Worm (Caenorhabditis elegans): Measurements from ENCODE around the gene str-20.

str-20 gene

DNA sequence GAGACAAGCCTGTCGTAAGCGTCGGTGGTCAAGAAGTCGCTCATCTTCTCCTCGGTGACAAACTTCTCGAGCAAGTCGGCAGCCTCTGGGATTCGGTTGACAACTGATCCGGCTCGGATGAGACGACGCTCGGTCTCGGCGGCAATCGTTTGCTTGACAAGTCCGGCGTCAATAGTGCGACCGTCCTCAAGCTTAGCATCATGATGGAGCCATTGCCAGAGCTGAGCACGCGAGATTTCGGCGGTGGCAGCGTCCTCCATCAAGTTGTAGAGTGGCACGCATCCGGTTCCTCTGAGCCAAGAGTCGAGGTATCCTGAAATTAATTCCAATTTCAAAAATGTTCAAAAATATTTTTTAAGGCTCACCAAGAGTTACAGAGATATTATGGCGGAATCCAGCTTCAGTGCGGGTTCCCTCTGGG, 31.8 kb upstream of the str-20 start:
- peak; percentile 97 for TF ChIP-seq aly-2 (tag; optimal IDR thresholded peaks at IDR 0.05)
- no peak for TF ChIP-seq elt-3 (tag; optimal IDR thresholded peaks at IDR 0.05)
- no peak for TF ChIP-seq mdl-1 (tag; optimal IDR thresholded peaks at IDR 0.05)
- TF ChIP-seq elt-2 (tag; optimal IDR thresholded peaks at IDR 0.05), result peak; percentile 8
- no peak for TF ChIP-seq mep-1 (tag; optimal IDR thresholded peaks at IDR 0.05)
- TF ChIP-seq tbx-2 (tag; optimal IDR thresholded peaks at IDR 0.05), result no peak
- TF ChIP-seq ceh-82 (tag; optimal IDR thresholded peaks at IDR 0.05), result no peak
- no peak for TF ChIP-seq egl-27 (tag; optimal IDR thresholded peaks at IDR 0.05)
- no peak for TF ChIP-seq ceh-90 (tag; optimal IDR thresholded peaks at IDR 0.05)
- TF ChIP-seq fkh-4 (tag; optimal IDR thresholded peaks at IDR 0.05; ENCODE audit: borderline replicate concordance), result no peak
- no peak for TF ChIP-seq lin-15B (tag; optimal IDR thresholded peaks at IDR 0.05)
- TF ChIP-seq blmp-1 (tag; optimal IDR thresholded peaks at IDR 0.05), result no peak
- TF ChIP-seq unc-86 (tag; optimal IDR thresholded peaks at IDR 0.05), result no peak
- no peak for TF ChIP-seq isw-1 (GFP tag; IDR thresholded peaks at IDR 0.05)
- TF ChIP-seq skn-1 (tag; optimal IDR thresholded peaks at IDR 0.05), result no peak
- TF ChIP-seq sox-4 (tag; optimal IDR thresholded peaks at IDR 0.05), result no peak
- no peak for TF ChIP-seq sptf-1 (tag; optimal IDR thresholded peaks at IDR 0.05)
- no peak for TF ChIP-seq nhr-85 (tag)
- TF ChIP-seq lin-13 (GFP tag; optimal IDR thresholded peaks at IDR 0.05), result no peak
- TF ChIP-seq efl-1 (optimal IDR thresholded peaks at IDR 0.05), result no peak
- peak in 1 of 2 experiments; percentile 93 for TF ChIP-seq efl-1 (GFP tag; optimal IDR thresholded peaks at IDR 0.05 in 1 of 2)
- no peak for TF ChIP-seq grh-1 (GFP tag; IDR thresholded peaks at IDR 0.05)
- peak; percentile 60 for TF ChIP-seq ama-1 (optimal IDR thresholded peaks at IDR 0.05)
- TF ChIP-seq zip-4 (GFP tag; optimal IDR thresholded peaks at IDR 0.05), result no peak
- no peak for TF ChIP-seq nhr-84 (tag; optimal IDR thresholded peaks at IDR 0.05)
- peak; percentile 56 for TF ChIP-seq nhr-90 (tag; optimal IDR thresholded peaks at IDR 0.05; ENCODE audit: poor library complexity)
- no peak for TF ChIP-seq lin-39 (tag; optimal IDR thresholded peaks at IDR 0.05)
- TF ChIP-seq nhr-12 (tag; optimal IDR thresholded peaks at IDR 0.05), result no peak
- TF ChIP-seq irx-1 (tag; optimal IDR thresholded peaks at IDR 0.05), result no peak
- no peak for TF ChIP-seq ztf-4 (tag; optimal IDR thresholded peaks at IDR 0.05)
- TF ChIP-seq rnt-1 (tag; optimal IDR thresholded peaks at IDR 0.05), result peak; percentile 9
- TF ChIP-seq nhr-71 (tag; optimal IDR thresholded peaks at IDR 0.05), result no peak
- TF ChIP-seq ceh-8 (GFP tag; optimal IDR thresholded peaks at IDR 0.05), result no peak
- TF ChIP-seq lir-3 (tag; optimal IDR thresholded peaks at IDR 0.05; ENCODE audit: poor library complexity), result peak; percentile 10

DNA sequence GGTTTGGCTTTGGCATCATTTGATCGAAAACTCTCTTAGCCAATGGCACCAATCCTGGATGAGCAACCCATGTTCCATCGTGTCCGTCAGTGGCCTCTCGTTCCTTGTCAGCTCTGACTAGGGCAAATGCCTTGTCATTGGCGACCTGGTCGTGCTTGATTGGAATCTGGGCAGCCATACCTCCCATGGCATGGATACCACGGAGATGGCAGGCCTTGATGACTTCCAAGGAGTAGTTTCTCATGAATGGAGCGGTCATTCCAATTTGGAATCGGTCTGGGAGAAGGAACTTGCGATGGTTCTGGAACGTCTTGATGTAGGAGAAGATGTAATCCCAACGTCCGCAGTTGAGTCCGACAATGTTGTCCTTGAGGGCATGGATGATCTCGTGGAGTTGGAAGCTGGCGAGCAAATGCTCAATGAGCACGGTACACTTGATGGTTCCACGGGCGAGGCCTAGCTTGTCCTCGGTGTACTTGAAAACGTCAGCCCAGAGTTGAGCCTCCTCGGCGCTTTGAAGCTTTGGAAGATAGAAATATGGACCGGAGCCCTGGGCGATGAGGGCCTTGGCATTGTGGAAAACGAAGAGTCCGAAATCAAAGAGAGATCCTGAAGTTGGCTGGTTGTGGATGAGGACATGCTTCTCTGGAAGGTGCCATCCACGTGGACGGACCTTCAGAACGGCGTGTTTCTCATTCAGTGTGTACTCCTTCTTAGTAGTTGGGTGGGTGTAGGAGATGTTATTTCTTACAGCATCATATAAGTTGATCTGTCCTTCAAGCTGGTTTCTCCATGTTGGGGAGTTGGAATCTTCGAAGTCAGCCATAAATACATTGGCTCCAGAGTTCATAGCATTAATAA, 31.1 kb upstream of the str-20 start:
- TF ChIP-seq ama-1 (optimal IDR thresholded peaks at IDR 0.05) (peak; percentile 92), C16A3.4 (tag; optimal IDR thresholded peaks at IDR 0.05) (peak; percentile 32), lsy-2 (tag; optimal IDR thresholded peaks at IDR 0.05) (no peak), aly-2 (tag; optimal IDR thresholded peaks at IDR 0.05) (peak; percentile 34), mef-2 (tag; optimal IDR thresholded peaks at IDR 0.05) (no peak), sup-37 (GFP tag; optimal IDR thresholded peaks at IDR 0.05) (peak; percentile 5), mep-1 (tag; optimal IDR thresholded peaks at IDR 0.05) (no peak), irx-1 (tag; optimal IDR thresholded peaks at IDR 0.05) (no peak), pag-3 (tag; optimal IDR thresholded peaks at IDR 0.05; ENCODE audit: borderline replicate concordance, insufficient read depth) (no peak), C04F5.9 (tag; optimal IDR thresholded peaks at IDR 0.05) (peak; percentile 31), efl-1 (optimal IDR thresholded peaks at IDR 0.05) (no peak), efl-1 (GFP tag; optimal IDR thresholded peaks at IDR 0.05 in 1 of 2) (peak in 1 of 2 experiments; percentile 84), snu-23 (GFP tag; optimal IDR thresholded peaks at IDR 0.05) (peak; percentile 27), rnt-1 (tag; optimal IDR thresholded peaks at IDR 0.05) (no peak), nhr-85 (tag) (peak; percentile 49), dpl-1 (GFP tag; optimal IDR thresholded peaks at IDR 0.05) (no peak)
